Fruit fly (Drosophila melanogaster): ENCODE results near the gene Nedd8.

The Nedd8 gene

dm6 chr2L:18906615-18907014 lies 45.0 kb downstream of the Nedd8 start (continued):
- TF ChIP-seq salm (tag; optimal IDR thresholded peaks at IDR 0.05) = no peak
- peak; percentile 19 for TF ChIP-seq CG10654 (GFP tag; optimal IDR thresholded peaks at IDR 0.05)
- no peak for TF ChIP-seq hkb (optimal IDR thresholded peaks at IDR 0.05)
- TF ChIP-seq hkb (GFP tag; IDR thresholded peaks at IDR 0.05) = peak; percentile 57; the same call in 1 of the 2 replicates
- no peak for TF ChIP-seq Scr (GFP tag; IDR thresholded peaks at IDR 0.05; ENCODE audit: partially characterized antibody)
- TF ChIP-seq CG2678 (tag; optimal IDR thresholded peaks at IDR 0.05) = peak; percentile 57
- TF ChIP-seq Blimp-1 (GFP tag; optimal IDR thresholded peaks at IDR 0.05) = peak; percentile 67
- TF ChIP-seq CG2120 (GFP tag; optimal IDR thresholded peaks at IDR 0.05) = no peak
- peak; percentile 41; the same call in 1 of the 2 replicates for TF ChIP-seq CG17328 (GFP tag; IDR thresholded peaks at IDR 0.05)
- TF ChIP-seq lov (optimal IDR thresholded peaks at IDR 0.05) = no peak
- 0 out of 3 replicates have a peak, but pooled peaks have one; percentile 5 for TF ChIP-seq lov (GFP tag; IDR thresholded peaks at IDR 0.05)
- no peak for TF ChIP-seq CG7556 (GFP tag; optimal IDR thresholded peaks at IDR 0.05)
- TF ChIP-seq CG4424 (GFP tag; optimal IDR thresholded peaks at IDR 0.05) = peak; percentile 46
- TF ChIP-seq dmrt99B (tag; optimal IDR thresholded peaks at IDR 0.05) = peak; percentile 59
- TF ChIP-seq CG32532 (GFP tag; IDR thresholded peaks at IDR 0.05) = peak; percentile 40; the same call in 1 of the 2 replicates
- TF ChIP-seq CG7839 (tag; optimal IDR thresholded peaks at IDR 0.05) = peak; percentile 66
- peak; percentile 75 for TF ChIP-seq Xrp1 (GFP tag; IDR thresholded peaks at IDR 0.05)
- TF ChIP-seq CG2202 (tag; optimal IDR thresholded peaks at IDR 0.05) = no peak
- peak; percentile 20 for TF ChIP-seq CG2875 (GFP tag; optimal IDR thresholded peaks at IDR 0.05)
- TF ChIP-seq nerfin-1 (tag; optimal IDR thresholded peaks at IDR 0.05) = peak; percentile 16
- peak; percentile 61 for TF ChIP-seq nmo (GFP tag; optimal IDR thresholded peaks at IDR 0.05)
- TF ChIP-seq B-H1 (GFP tag; IDR thresholded peaks at IDR 0.05) = 0 out of 3 replicates have a peak, but pooled peaks have one; percentile 13
- peak; percentile 36 for TF ChIP-seq sd (tag; optimal IDR thresholded peaks at IDR 0.05)
- peak; percentile 78; the same call in 2 of the 3 replicates for TF ChIP-seq zfh1 (GFP tag; IDR thresholded peaks at IDR 0.05)
- no peak for TF ChIP-seq mam (GFP tag; optimal IDR thresholded peaks at IDR 0.05)
- TF ChIP-seq CG18599 (GFP tag; optimal IDR thresholded peaks at IDR 0.05) = peak; percentile 21
- TF ChIP-seq esg (GFP tag; conservative IDR thresholded peaks at IDR 0.05) = peak; percentile 18; the same call in 1 of the 2 replicates
- peak; percentile 40 for TF ChIP-seq CG6813 (GFP tag; optimal IDR thresholded peaks at IDR 0.05)
- no peak for TF ChIP-seq Atf3 (GFP tag; optimal IDR thresholded peaks at IDR 0.05)
- no peak for TF ChIP-seq YL-1 (GFP tag; optimal IDR thresholded peaks at IDR 0.05)
- TF ChIP-seq Dbx (GFP tag; IDR thresholded peaks at IDR 0.05) = no peak
- peak; percentile 2 for TF ChIP-seq ftz-f1 (GFP tag; optimal IDR thresholded peaks at IDR 0.05)
- 0 out of 2 replicates have a peak, but pooled peaks have one; percentile 15 for TF ChIP-seq onecut (GFP tag; IDR thresholded peaks at IDR 0.05)
- no peak for TF ChIP-seq bowl (GFP tag; IDR thresholded peaks at IDR 0.05)
- TF ChIP-seq grn (GFP tag; optimal IDR thresholded peaks at IDR 0.05) = no peak
- TF ChIP-seq CG10979 (tag; optimal IDR thresholded peaks at IDR 0.05) = peak; percentile 78
- TF ChIP-seq tup (GFP tag; optimal IDR thresholded peaks at IDR 0.05) = peak; percentile 56
- TF ChIP-seq NK7.1 (GFP tag; optimal IDR thresholded peaks at IDR 0.05) = no peak
- TF ChIP-seq CG8388 (GFP tag; optimal IDR thresholded peaks at IDR 0.05) = peak; percentile 48
- no peak for TF ChIP-seq Trl (optimal IDR thresholded peaks at IDR 0.05)
- no peak for TF ChIP-seq Trl (GFP tag; optimal IDR thresholded peaks at IDR 0.05)
- peak; percentile 65 for TF ChIP-seq CG4404 (GFP tag; IDR thresholded peaks at IDR 0.05)
- TF ChIP-seq CG2712 (tag; optimal IDR thresholded peaks at IDR 0.05) = peak; percentile 83
- no peak for TF ChIP-seq CG4854 (GFP tag; optimal IDR thresholded peaks at IDR 0.05)
- no peak for TF ChIP-seq CG16813 (GFP tag; IDR thresholded peaks at IDR 0.05; ENCODE audit: partially characterized antibody)
- peak; percentile 26 for TF ChIP-seq twi (tag; optimal IDR thresholded peaks at IDR 0.05)
- no peak for TF ChIP-seq so (GFP tag; IDR thresholded peaks at IDR 0.05)
- TF ChIP-seq CG15479 (GFP tag; optimal IDR thresholded peaks at IDR 0.05) = no peak
- no peak for TF ChIP-seq chinmo (GFP tag; IDR thresholded peaks at IDR 0.05; ENCODE audit: partially characterized antibody)
- no peak for TF ChIP-seq ac (GFP tag; optimal IDR thresholded peaks at IDR 0.05)
- no peak for TF ChIP-seq Nf-YC (tag; optimal IDR thresholded peaks at IDR 0.05)

Measured in whole organism, embryonic.